Fruit fly (Drosophila melanogaster) whole organism, embryonic: ENCODE data around the gene CG13622.
A peak's percentile ranks its signal among the peaks of the same experiment; 100 is the strongest.

Experiments
- Bgb ChIP-seq: fragments of 200-800 bp; sonication (Bioruptor generic); IDR thresholded peaks from 2 replicates; pipeline ENCODE4 v1.3.6; 2022; ENCODE audit warnings: missing biosample characterization, missing genetic modification characterization; ENCODE audit not compliant: partially characterized antibody
- CG1024 ChIP-seq: fragments of 200-800 bp; sonication (Bioruptor generic); IDR thresholded peaks from 2 replicates; pipeline ENCODE4 v1.3.6; 2022; ENCODE audit warnings: missing biosample characterization, missing genetic modification characterization
- CG10366 ChIP-seq: fragments of 200-800 bp; sonication (Bioruptor generic); IDR thresholded peaks from 2 replicates; pipeline ENCODE4 v1.3.6; 2022; ENCODE audit warnings: missing biosample characterization, missing genetic modification characterization
- CG10543 ChIP-seq: fragments of 200-800 bp; sonication (Bioruptor generic); optimal IDR thresholded peaks from 3 replicates; lab custom pipeline; 2017; ENCODE audit warnings: missing biosample characterization, mild to moderate bottlenecking, missing genetic modification characterization, moderate library complexity
- CG10959 ChIP-seq: fragments of 200-800 bp; sonication (Bioruptor generic); IDR thresholded peaks from 2 replicates; pipeline ENCODE4 v1.3.6; 2022; ENCODE audit warnings: missing biosample characterization, missing genetic modification characterization
- CG11093 ChIP-seq: fragments of 200-800 bp; sonication (Bioruptor generic); IDR thresholded peaks from 3 replicates; pipeline ENCODE4 v1.3.6; 2022; ENCODE audit warnings: missing biosample characterization, missing genetic modification characterization
- CG12391 ChIP-seq: fragments of 200-800 bp; sonication (Bioruptor generic); optimal IDR thresholded peaks from 3 replicates; lab custom pipeline; 2018; ENCODE audit warnings: missing biosample characterization, mild to moderate bottlenecking, missing genetic modification characterization, moderate library complexity
- CG12769 ChIP-seq: fragments of 200-800 bp; sonication (Bioruptor generic); optimal IDR thresholded peaks from 2 replicates; lab custom pipeline; 2019; ENCODE audit warnings: missing biosample characterization, mild to moderate bottlenecking, missing genetic modification characterization, moderate library complexity
- CG13894 ChIP-seq: fragments of 200-800 bp; sonication (Bioruptor generic); optimal IDR thresholded peaks from 3 replicates; lab custom pipeline; 2018; ENCODE audit warnings: missing biosample characterization, mild to moderate bottlenecking, missing genetic modification characterization, moderate library complexity
- CG14050 ChIP-seq: fragments of 200-800 bp; sonication (Bioruptor generic); IDR thresholded peaks from 3 replicates; pipeline ENCODE4 v1.3.6; 2022; ENCODE audit warnings: missing biosample characterization, missing genetic modification characterization
- CG1602 ChIP-seq: fragments of 200-800 bp; sonication (Bioruptor generic); optimal IDR thresholded peaks from 3 replicates; lab custom pipeline; 2016; ENCODE audit warnings: missing biosample characterization, missing genetic modification characterization
- CG17359 ChIP-seq: fragments of 200-800 bp; sonication (Bioruptor generic); optimal IDR thresholded peaks from 3 replicates; lab custom pipeline; 2018; ENCODE audit warnings: missing biosample characterization, mild to moderate bottlenecking, missing genetic modification characterization, moderate library complexity
- CG17829 ChIP-seq: fragments of 200-800 bp; optimal IDR thresholded peaks from 2 replicates; lab custom pipeline; 2019; ENCODE audit warnings: missing biosample characterization, mild to moderate bottlenecking, missing genetic modification characterization, moderate library complexity
- CG17912 ChIP-seq: fragments of 200-800 bp; sonication (Bioruptor generic); optimal IDR thresholded peaks from 2 replicates; lab custom pipeline; 2018; ENCODE audit warnings: missing biosample characterization, mild to moderate bottlenecking, missing genetic modification characterization
- CG1792 ChIP-seq: fragments of 200-800 bp; sonication (Bioruptor generic); optimal IDR thresholded peaks from 2 replicates; lab custom pipeline; 2016; ENCODE audit warnings: missing biosample characterization, missing genetic modification characterization
- CG31365 ChIP-seq: fragments of 200-800 bp; sonication (Bioruptor generic); optimal IDR thresholded peaks from 2 replicates; lab custom pipeline; 2018; ENCODE audit warnings: missing biosample characterization, mild to moderate bottlenecking, missing genetic modification characterization
- CG3163 ChIP-seq: fragments of 200-800 bp; sonication (Bioruptor generic); optimal IDR thresholded peaks from 3 replicates; lab custom pipeline; 2016; ENCODE audit warnings: missing biosample characterization, missing genetic modification characterization
- CG3407 ChIP-seq: fragments of 200-800 bp; sonication (Bioruptor generic); optimal IDR thresholded peaks from 2 replicates; lab custom pipeline; 2018; ENCODE audit warnings: missing biosample characterization, mild to moderate bottlenecking, missing genetic modification characterization
- CG43689 ChIP-seq: fragments of 200-800 bp; sonication (Bioruptor generic); IDR thresholded peaks from 2 replicates; pipeline ENCODE4 v1.3.6; 2022; ENCODE audit warnings: missing biosample characterization, missing genetic modification characterization
- CG4617 ChIP-seq: fragments of 200-800 bp; sonication (Bioruptor generic); optimal IDR thresholded peaks from 3 replicates; lab custom pipeline; 2016; ENCODE audit warnings: missing biosample characterization, missing genetic modification characterization, borderline replicate concordance
- CG4730 ChIP-seq: fragments of 200-800 bp; sonication (Bioruptor generic); IDR thresholded peaks from 2 replicates; pipeline ENCODE4 v1.3.6; 2022; ENCODE audit warnings: missing biosample characterization, missing genetic modification characterization
- CG5953 ChIP-seq: fragments of 200-800 bp; sonication (Bioruptor generic); IDR thresholded peaks from 2 replicates; pipeline ENCODE4 v1.3.6; 2022; ENCODE audit warnings: missing biosample characterization, missing genetic modification characterization
- CG9932 ChIP-seq: fragments of 200-800 bp; sonication (Bioruptor generic); IDR thresholded peaks from 2 replicates; pipeline ENCODE4 v1.3.6; 2022; ENCODE audit warnings: missing biosample characterization, missing genetic modification characterization
- CTCF ChIP-seq: fragments of 200-800 bp; sonication (Bioruptor generic); optimal IDR thresholded peaks from 2 replicates; lab custom pipeline; 2017; ENCODE audit warnings: missing biosample characterization, mild to moderate bottlenecking, missing genetic modification characterization, moderate library complexity
- CkIIα-i1 ChIP-seq: fragments of 200-800 bp; sonication (Bioruptor generic); IDR thresholded peaks from 2 replicates; pipeline ENCODE4 v1.3.6; 2022; ENCODE audit warnings: missing biosample characterization, missing genetic modification characterization
- Dp ChIP-seq: fragments of 200-800 bp; sonication (Bioruptor generic); optimal IDR thresholded peaks from 2 replicates; lab custom pipeline; 2018; ENCODE audit warnings: missing biosample characterization, mild to moderate bottlenecking, missing genetic modification characterization, moderate library complexity
- Eip74EF ChIP-seq, 2 experiments: fragments of 200-800 bp in 1 of 2; fragments of >200 bp in 1 of 2; sonication (Bioruptor generic) in 1 of 2; optimal IDR thresholded peaks; 2 replicates each; lab custom pipeline; 2017 to 2019; ENCODE audit warnings: missing biosample characterization in 2 of 2, missing genetic modification characterization in 2 of 2, mild to moderate bottlenecking in 1 of 2, moderate library complexity in 1 of 2
- HLH4C ChIP-seq: fragments of 200-800 bp; sonication (Bioruptor generic); IDR thresholded peaks from 3 replicates; pipeline ENCODE4 v1.3.6; 2022; ENCODE audit warnings: missing biosample characterization, missing genetic modification characterization; ENCODE audit not compliant: partially characterized antibody
- HLHmδ ChIP-seq: fragments of 200-800 bp; sonication (Bioruptor generic); optimal IDR thresholded peaks from 2 replicates; lab custom pipeline; 2018; ENCODE audit warnings: missing biosample characterization, mild to moderate bottlenecking, missing genetic modification characterization, moderate library complexity
- Hr39 ChIP-seq: fragments of >200 bp; optimal IDR thresholded peaks from 2 replicates; lab custom pipeline; 2017
- Kr ChIP-seq: fragments of 200-800 bp; sonication (Bioruptor generic); optimal IDR thresholded peaks from 2 replicates; lab custom pipeline; 2017; ENCODE audit warnings: missing biosample characterization, mild to moderate bottlenecking, missing genetic modification characterization
- Mad ChIP-seq: fragments of 200-800 bp; sonication (Bioruptor generic); optimal IDR thresholded peaks from 2 replicates; lab custom pipeline; 2016; ENCODE audit warnings: missing biosample characterization, missing genetic modification characterization
- Med ChIP-seq: fragments of 200-800 bp; sonication (Bioruptor generic); peaks from one replicate; lab custom pipeline; 2016; ENCODE audit warnings: missing biosample characterization, missing genetic modification characterization, mild to moderate bottlenecking, inconsistent platforms, moderate library complexity
- Mrtf ChIP-seq: fragments of 200-800 bp; sonication (Bioruptor generic); IDR thresholded peaks from 3 replicates; pipeline ENCODE4 v1.3.6; 2022; ENCODE audit warnings: missing biosample characterization, missing genetic modification characterization
- NC2α ChIP-seq: fragments of 200-800 bp; sonication (Bioruptor generic); optimal IDR thresholded peaks from 2 replicates; lab custom pipeline; 2016; ENCODE audit warnings: missing biosample characterization, missing genetic modification characterization
- Nf-YA ChIP-seq: fragments of 200-800 bp; sonication (Bioruptor generic); IDR thresholded peaks from 2 replicates; pipeline ENCODE4 v1.3.6; 2022; ENCODE audit warnings: missing biosample characterization, missing genetic modification characterization
- Rfx ChIP-seq: fragments of 200-800 bp; sonication (Bioruptor generic); IDR thresholded peaks from 2 replicates; pipeline ENCODE4 v1.3.6; 2022; ENCODE audit warnings: missing biosample characterization, missing genetic modification characterization
- Taf1 ChIP-seq: fragments of 200-800 bp; sonication (Bioruptor generic); IDR thresholded peaks from 2 replicates; pipeline ENCODE4 v1.3.6; 2022; ENCODE audit warnings: missing biosample characterization, missing genetic modification characterization
- cas ChIP-seq: fragments of 200-800 bp; sonication (Bioruptor generic); IDR thresholded peaks from 2 replicates; pipeline ENCODE4 v1.3.6; 2022; ENCODE audit warnings: missing biosample characterization, missing genetic modification characterization
- corto ChIP-seq: fragments of 200-800 bp; sonication (Bioruptor generic); optimal IDR thresholded peaks from 2 replicates; lab custom pipeline; 2016; ENCODE audit warnings: missing biosample characterization, mild to moderate bottlenecking, missing genetic modification characterization, moderate library complexity
- gcm ChIP-seq: fragments of 200-800 bp; sonication (Bioruptor generic); optimal IDR thresholded peaks from 2 replicates; lab custom pipeline; 2019; ENCODE audit warnings: missing biosample characterization, mild to moderate bottlenecking, missing genetic modification characterization, moderate library complexity
- ken ChIP-seq: fragments of 200-800 bp; sonication (Bioruptor generic); IDR thresholded peaks from 3 replicates; pipeline ENCODE4 v1.3.6; 2022; ENCODE audit warnings: missing biosample characterization, missing genetic modification characterization
- otp ChIP-seq: fragments of 200-800 bp; sonication (Bioruptor generic); IDR thresholded peaks from 3 replicates; pipeline ENCODE4, ENCODE4 v1.3.6; 2022; ENCODE audit warnings: missing biosample characterization, missing genetic modification characterization
- p53 ChIP-seq: fragments of 200-800 bp; sonication (Bioruptor generic); optimal IDR thresholded peaks from 2 replicates; lab custom pipeline; 2016; ENCODE audit warnings: missing biosample characterization, missing genetic modification characterization
- pb ChIP-seq: fragments of 200-800 bp; sonication (Bioruptor generic); optimal IDR thresholded peaks from 3 replicates; lab custom pipeline; 2016; ENCODE audit warnings: missing biosample characterization, missing genetic modification characterization
- seq ChIP-seq: fragments of 200-800 bp; sonication (Bioruptor generic); IDR thresholded peaks from 2 replicates; pipeline ENCODE4 v1.3.6; 2022; ENCODE audit warnings: missing biosample characterization, missing genetic modification characterization
- so ChIP-seq: fragments of 200-800 bp; sonication (Bioruptor generic); IDR thresholded peaks from 3 replicates; pipeline ENCODE4 v1.3.6; 2022; ENCODE audit warnings: missing biosample characterization, missing genetic modification characterization
- tgo ChIP-seq: fragments of 200-800 bp; sonication (Bioruptor generic); IDR thresholded peaks from 3 replicates; pipeline ENCODE4 v1.3.6; 2022; ENCODE audit warnings: missing biosample characterization, missing genetic modification characterization

CG13622 gene

DNA sequence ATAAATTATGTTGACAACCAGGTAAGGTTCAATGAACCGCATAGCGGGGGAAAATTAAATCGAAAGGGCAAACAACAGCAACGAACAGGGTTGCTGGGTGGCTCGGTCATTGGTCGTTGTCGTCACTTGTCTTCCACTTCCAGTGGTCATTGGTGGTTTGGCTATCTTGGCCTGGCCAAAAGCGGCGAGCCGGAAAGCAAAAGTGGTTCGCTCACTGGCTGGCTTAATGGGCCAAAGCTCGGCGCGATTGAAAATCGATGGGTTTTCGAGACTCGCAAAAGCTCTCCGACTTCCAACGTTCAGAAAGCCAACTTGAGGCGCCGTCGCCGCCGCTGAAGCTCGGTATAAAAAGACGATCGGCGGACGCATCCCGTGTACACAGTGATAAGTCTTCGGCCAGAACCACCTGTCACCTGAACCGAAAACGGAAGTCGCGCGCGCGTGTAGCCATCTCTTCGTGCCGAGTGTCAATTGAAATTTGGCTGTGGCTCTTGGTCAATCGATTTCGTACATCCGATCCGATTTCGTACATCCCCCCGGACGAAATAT lies 1.0 kb upstream of the CG13622 start, which contains the start of gene Jhbp12 (continued):
- TF ChIP-seq Taf1 (GFP tag; lab: Robert Waterston, UW) (no peak), Eip74EF (GFP tag; optimal IDR thresholded peaks at IDR 0.05; lab: Kevin White, UChicago) (peak in 1 of 2 experiments; percentile 39), CG12769 (tag; lab: Kevin White, UChicago) (peak; percentile 56), CG11093 (GFP tag; lab: Robert Waterston, UW) (no peak), HLH4C (GFP tag; lab: Robert Waterston, UW) (no peak), ken (no peak), tgo (GFP tag; lab: Robert Waterston, UW) (no peak), CG12391 (no peak), CTCF (GFP tag; lab: Kevin White, UChicago) (peak; percentile 19), CG10366 (GFP tag; lab: Robert Waterston, UW) (no peak), CG14050 (GFP tag; lab: Robert Waterston, UW) (no peak), Hr39 (lab: Kevin White, UChicago) (no peak), Dp (GFP tag; lab: Kevin White, UChicago) (no peak), CG4730 (GFP tag; lab: Robert Waterston, UW) (no peak), Bgb (GFP tag; lab: Robert Waterston, UW) (peak; percentile 32; the same call in 1 of the 2 replicates), NC2α (GFP tag; lab: Kevin White, UChicago) (no peak), CG43689 (GFP tag; lab: Robert Waterston, UW) (no peak), CG17359 (no peak), Rfx (peak; percentile 29; the same call in 1 of the 2 replicates), CG1792 (GFP tag; lab: Kevin White, UChicago) (no peak), cas (GFP tag; lab: Robert Waterston, UW) (no peak), corto (GFP tag; lab: Kevin White, UChicago) (no peak), CG17912 (GFP tag; lab: Kevin White, UChicago) (no peak), Nf-YA (no peak), so (GFP tag; lab: Robert Waterston, UW) (no peak), p53 (GFP tag; lab: Kevin White, UChicago) (no peak), CG3407 (no peak), CG13894 (no peak), CG3163 (GFP tag; lab: Kevin White, UChicago) (no peak), Mrtf (no peak), Kr (no peak), CG10543 (peak; percentile 19), otp (GFP tag; lab: Robert Waterston, UW) (no peak), CG1602 (GFP tag; lab: Kevin White, UChicago) (no peak), CG31365 (tag; lab: Kevin White, UChicago) (no peak), CG4617 (GFP tag; lab: Kevin White, UChicago) (no peak), CG10959 (GFP tag; lab: Robert Waterston, UW) (no peak), seq (no peak), HLHmδ (GFP tag; lab: Kevin White, UChicago) (no peak), gcm (GFP tag; lab: Kevin White, UChicago) (no peak), CG9932 (GFP tag; lab: Robert Waterston, UW) (0 out of 2 replicates have a peak, but pooled peaks have one; percentile 17), pb (no peak), CkIIα-i1 (GFP tag; lab: Robert Waterston, UW) (no peak), CG17829 (tag; lab: Kevin White, UChicago) (no peak), Mad (GFP tag; lab: Kevin White, UChicago) (no peak), CG5953 (GFP tag; lab: Robert Waterston, UW) (no peak), Med (GFP tag; lab: Kevin White, UChicago) (peak; percentile 72), CG1024 (GFP tag; lab: Robert Waterston, UW) (no peak)
